Fruit fly (Drosophila melanogaster) whole organism, embryonic: ENCODE data around the gene CG9372.
A peak's percentile ranks its signal among the peaks of the same experiment; 100 is the strongest.

Source experiments
- Antp ChIP-seq: fragments of 200-800 bp; sonication (Bioruptor generic); optimal IDR thresholded peaks from 3 replicates; lab custom pipeline; 2016; ENCODE audit warnings: missing biosample characterization, missing genetic modification characterization
- Bteb2 ChIP-seq: fragments of 200-800 bp; sonication (Bioruptor generic); optimal IDR thresholded peaks from 2 replicates; lab custom pipeline; 2016; ENCODE audit warnings: missing biosample characterization, missing genetic modification characterization
- CG11247 ChIP-seq: fragments of 200-800 bp; sonication (Bioruptor generic); IDR thresholded peaks from 2 replicates; pipeline ENCODE4 v1.3.6; 2022; ENCODE audit warnings: missing biosample characterization, missing genetic modification characterization
- CG11456 ChIP-seq: fragments of 200-800 bp; sonication (Bioruptor generic); IDR thresholded peaks from 3 replicates; pipeline ENCODE4 v1.3.6; 2022; ENCODE audit warnings: missing biosample characterization, missing genetic modification characterization
- CG2202 ChIP-seq: fragments of 200-800 bp; sonication (Bioruptor generic); optimal IDR thresholded peaks from 2 replicates; lab custom pipeline; 2018; ENCODE audit warnings: missing biosample characterization, mild to moderate bottlenecking, missing genetic modification characterization
- CG2712 ChIP-seq: fragments of 200-800 bp; optimal IDR thresholded peaks from 3 replicates; lab custom pipeline; 2019; ENCODE audit warnings: missing biosample characterization, mild to moderate bottlenecking, missing genetic modification characterization, moderate library complexity
- CG32532 ChIP-seq: fragments of 200-800 bp; sonication (Bioruptor generic); IDR thresholded peaks from 2 replicates; pipeline ENCODE4 v1.3.6; 2022; ENCODE audit warnings: missing biosample characterization, missing genetic modification characterization
- CG4707 ChIP-seq: fragments of 200-800 bp; sonication (Bioruptor generic); optimal IDR thresholded peaks from 2 replicates; lab custom pipeline; 2018; ENCODE audit warnings: missing biosample characterization, mild to moderate bottlenecking, missing genetic modification characterization, moderate library complexity
- CG6175 ChIP-seq: fragments of 200-800 bp; sonication (Bioruptor generic); IDR thresholded peaks from 3 replicates; pipeline ENCODE4 v1.3.6; 2022; ENCODE audit warnings: missing biosample characterization, missing genetic modification characterization
- CG6791 ChIP-seq: fragments of 200-800 bp; sonication (Bioruptor generic); IDR thresholded peaks from 3 replicates; pipeline ENCODE4 v1.3.6; 2022; ENCODE audit warnings: missing biosample characterization, missing genetic modification characterization; ENCODE audit not compliant: partially characterized antibody
- CG8089 ChIP-seq: fragments of 200-800 bp; sonication (Bioruptor generic); optimal IDR thresholded peaks from 3 replicates; lab custom pipeline; 2016; ENCODE audit warnings: missing biosample characterization, missing genetic modification characterization
- CG8924 ChIP-seq: fragments of 200-800 bp; optimal IDR thresholded peaks from 3 replicates; lab custom pipeline; 2019; ENCODE audit warnings: missing biosample characterization, mild to moderate bottlenecking, missing genetic modification characterization, moderate library complexity
- CG9797 ChIP-seq: fragments of 200-800 bp; sonication (Bioruptor generic); optimal IDR thresholded peaks from 3 replicates; lab custom pipeline; 2018; ENCODE audit warnings: missing biosample characterization, mild to moderate bottlenecking, missing genetic modification characterization
- D ChIP-seq, 2 experiments: fragments of 200-800 bp in 1 of 2; fragments of >200 bp in 1 of 2; sonication (Bioruptor generic) in 1 of 2; optimal IDR thresholded peaks; 2 replicates in 1 of 2; 3 replicates in 1 of 2; lab custom pipeline; 2017; ENCODE audit warnings: mild to moderate bottlenecking in 1 of 2, missing biosample characterization in 1 of 2, missing genetic modification characterization in 1 of 2, missing genetic modification reagents in 1 of 2
- Dip3 ChIP-seq: fragments of 200-800 bp; sonication (Bioruptor generic); optimal IDR thresholded peaks from 3 replicates; lab custom pipeline; 2016; ENCODE audit warnings: missing biosample characterization, missing genetic modification characterization
- Dll ChIP-seq: fragments of 200-800 bp; sonication (Bioruptor generic); IDR thresholded peaks from 4 replicates; pipeline ENCODE4 v1.3.6; 2022; ENCODE audit warnings: missing biosample characterization, missing genetic modification characterization; ENCODE audit not compliant: partially characterized antibody
- Doc3 ChIP-seq: fragments of 200-800 bp; sonication (Bioruptor generic); IDR thresholded peaks from 3 replicates; pipeline ENCODE4 v1.3.6; 2022; ENCODE audit warnings: missing biosample characterization, missing genetic modification characterization; ENCODE audit not compliant: partially characterized antibody
- Dref ChIP-seq: fragments of 200-800 bp; sonication (Bioruptor generic); IDR thresholded peaks from 2 replicates; pipeline ENCODE4 v1.3.6; 2022; ENCODE audit warnings: missing biosample characterization, missing genetic modification characterization
- Drgx ChIP-seq: fragments of 200-800 bp; sonication (Bioruptor generic); IDR thresholded peaks from 2 replicates; pipeline ENCODE4 v1.3.6; 2022; ENCODE audit warnings: missing biosample characterization, missing genetic modification characterization
- E2f2 ChIP-seq: fragments of 200-800 bp; sonication (Bioruptor generic); IDR thresholded peaks from 2 replicates; pipeline ENCODE4 v1.3.6; 2022; ENCODE audit warnings: missing biosample characterization, missing genetic modification characterization
- Ets97D ChIP-seq: fragments of 200-800 bp; sonication (Bioruptor generic); optimal IDR thresholded peaks from 3 replicates; lab custom pipeline; 2016; ENCODE audit warnings: missing biosample characterization, missing genetic modification characterization
- HLH3B ChIP-seq: fragments of 200-800 bp; sonication (Bioruptor generic); IDR thresholded peaks from 2 replicates; pipeline ENCODE4 v1.3.6; 2022; ENCODE audit warnings: missing biosample characterization, missing genetic modification characterization
- HLHmδ ChIP-seq: fragments of 200-800 bp; sonication (Bioruptor generic); optimal IDR thresholded peaks from 2 replicates; lab custom pipeline; 2018; ENCODE audit warnings: missing biosample characterization, mild to moderate bottlenecking, missing genetic modification characterization, moderate library complexity
- Meics ChIP-seq: fragments of 200-800 bp; sonication (Bioruptor generic); optimal IDR thresholded peaks from 2 replicates; lab custom pipeline; 2017; ENCODE audit warnings: missing biosample characterization, mild to moderate bottlenecking, missing genetic modification characterization
- Ravus ChIP-seq: fragments of 200-800 bp; sonication (Bioruptor generic); IDR thresholded peaks from 2 replicates; pipeline ENCODE4 v1.3.6; 2022; ENCODE audit warnings: missing biosample characterization, missing genetic modification characterization
- Stat92E ChIP-seq, 3 experiments: fragments of >200 bp in 2 of 3; fragments of 200-800 bp in 1 of 3; sonication (Bioruptor generic) in 1 of 3; optimal IDR thresholded peaks; 2 replicates each; lab custom pipeline; 2017 to 2019; ENCODE audit warnings: missing biosample characterization in 3 of 3, missing genetic modification characterization in 3 of 3, mild to moderate bottlenecking in 1 of 3, moderate library complexity in 1 of 3
- Xbp1 ChIP-seq: fragments of 200-800 bp; sonication (Bioruptor generic); optimal IDR thresholded peaks from 3 replicates; lab custom pipeline; 2016; ENCODE audit warnings: missing biosample characterization, mild to moderate bottlenecking, missing genetic modification characterization
- bbx ChIP-seq: fragments of 200-800 bp; sonication (Bioruptor generic); IDR thresholded peaks from 2 replicates; pipeline ENCODE4 v1.3.6; 2022; ENCODE audit warnings: missing biosample characterization, missing genetic modification characterization; ENCODE audit not compliant: partially characterized antibody
- bcd ChIP-seq: fragments of 200-800 bp; sonication (Bioruptor generic); optimal IDR thresholded peaks from 2 replicates; lab custom pipeline; 2017; ENCODE audit warnings: missing biosample characterization, mild to moderate bottlenecking, missing genetic modification characterization
- corto ChIP-seq: fragments of 200-800 bp; sonication (Bioruptor generic); optimal IDR thresholded peaks from 2 replicates; lab custom pipeline; 2016; ENCODE audit warnings: missing biosample characterization, mild to moderate bottlenecking, missing genetic modification characterization, moderate library complexity
- crp ChIP-seq, 2 experiments: fragments of 200-800 bp; sonication (Bioruptor generic); optimal IDR thresholded peaks; 2 replicates in 1 of 2; 3 replicates in 1 of 2; lab custom pipeline; 2017; ENCODE audit warnings: missing biosample characterization in 2 of 2, missing genetic modification characterization in 2 of 2, mild to moderate bottlenecking in 1 of 2, moderate library complexity in 1 of 2
- dati ChIP-seq: fragments of 200-800 bp; sonication (Bioruptor generic); IDR thresholded peaks from 2 replicates; pipeline ENCODE4 v1.3.6; 2022; ENCODE audit warnings: missing biosample characterization, missing genetic modification characterization
- fd3F ChIP-seq: fragments of 200-800 bp; sonication (Bioruptor generic); optimal IDR thresholded peaks from 2 replicates; lab custom pipeline; 2018; ENCODE audit warnings: missing biosample characterization, mild to moderate bottlenecking, missing genetic modification characterization, moderate library complexity
- fru ChIP-seq: fragments of >200 bp; optimal IDR thresholded peaks from 2 replicates; lab custom pipeline; 2017
- her ChIP-seq: fragments of 200-800 bp; sonication (Bioruptor generic); optimal IDR thresholded peaks from 2 replicates; lab custom pipeline; 2016; ENCODE audit warnings: missing biosample characterization, missing genetic modification characterization
- ind ChIP-seq: fragments of 200-800 bp; sonication (Bioruptor generic); optimal IDR thresholded peaks from 3 replicates; lab custom pipeline; 2016; ENCODE audit warnings: missing biosample characterization, missing genetic modification characterization
- insv ChIP-seq, 2 experiments: fragments of 200-800 bp; sonication (Bioruptor generic); optimal IDR thresholded peaks; 3 replicates each; lab custom pipeline; 2016 to 2018; ENCODE audit warnings: missing biosample characterization in 2 of 2, missing genetic modification characterization in 2 of 2
- knrl ChIP-seq: fragments of 200-800 bp; sonication (Bioruptor generic); IDR thresholded peaks from 3 replicates; pipeline ENCODE4 v1.3.6; 2022; ENCODE audit warnings: missing biosample characterization, missing genetic modification characterization; ENCODE audit not compliant: partially characterized antibody
- nerfin-1 ChIP-seq: fragments of 200-800 bp; sonication (Bioruptor generic); optimal IDR thresholded peaks from 3 replicates; lab custom pipeline; 2019; ENCODE audit warnings: missing biosample characterization, mild to moderate bottlenecking, missing genetic modification characterization, moderate library complexity
- nmo ChIP-seq: fragments of 200-800 bp; sonication (Bioruptor generic); optimal IDR thresholded peaks from 2 replicates; lab custom pipeline; 2018; ENCODE audit warnings: missing biosample characterization, mild to moderate bottlenecking, missing genetic modification characterization, moderate library complexity
- pho ChIP-seq: fragments of 200-800 bp; sonication (Bioruptor generic); optimal IDR thresholded peaks from 2 replicates; lab custom pipeline; 2016; ENCODE audit warnings: missing biosample characterization, missing genetic modification characterization
- slou ChIP-seq: fragments of 200-800 bp; sonication (Bioruptor generic); optimal IDR thresholded peaks from 3 replicates; lab custom pipeline; 2016; ENCODE audit warnings: missing biosample characterization, missing genetic modification characterization
- sna ChIP-seq: fragments of 200-800 bp; sonication (Bioruptor generic); IDR thresholded peaks from 2 replicates; pipeline ENCODE4 v1.3.6; 2022; ENCODE audit warnings: missing biosample characterization, missing genetic modification characterization; ENCODE audit not compliant: partially characterized antibody
- ssp ChIP-seq: fragments of 200-800 bp; sonication (Bioruptor generic); IDR thresholded peaks from 2 replicates; pipeline ENCODE4 v1.3.6; 2022; ENCODE audit warnings: missing biosample characterization, missing genetic modification characterization
- tin ChIP-seq: fragments of 200-800 bp; sonication (Bioruptor generic); optimal IDR thresholded peaks from 3 replicates; lab custom pipeline; 2016; ENCODE audit warnings: missing biosample characterization, missing genetic modification characterization
- trem ChIP-seq: fragments of 200-800 bp; optimal IDR thresholded peaks from 3 replicates; lab custom pipeline; 2019; ENCODE audit warnings: missing biosample characterization, mild to moderate bottlenecking, missing genetic modification characterization, moderate library complexity
- tx ChIP-seq: fragments of 200-800 bp; sonication (Bioruptor generic); optimal IDR thresholded peaks from 2 replicates; lab custom pipeline; 2016; ENCODE audit warnings: missing biosample characterization, missing genetic modification characterization
- vvl ChIP-seq: fragments of 200-800 bp; sonication (Bioruptor generic); IDR thresholded peaks from 2 replicates; pipeline ENCODE4 v1.3.6; 2022; ENCODE audit warnings: missing biosample characterization, missing genetic modification characterization

CG9372 gene

dm6 chr3L:19618072-19618958 is 12.3 kb downstream of the CG9372 start, which contains the start of gene asf1 (continued):
- TF ChIP-seq HLH3B (GFP tag; lab: Robert Waterston, UW) (peak; percentile 24; the same call in 1 of the 2 replicates), Ravus (GFP tag; lab: Robert Waterston, UW) (no peak), E2f2 (peak; percentile 65), CG32532 (0 out of 2 replicates have a peak, but pooled peaks have one; percentile 17), CG2712 (peak; percentile 15), nerfin-1 (tag; lab: Kevin White, UChicago) (peak; percentile 86), her (GFP tag; lab: Kevin White, UChicago) (peak; percentile 10), Drgx (GFP tag; lab: Robert Waterston, UW) (peak; percentile 51), knrl (GFP tag; lab: Robert Waterston, UW) (peak; percentile 76), sna (peak; percentile 67), CG6175 (no peak), HLHmδ (no peak), Xbp1 (peak; percentile 7), trem (tag; lab: Kevin White, UChicago) (peak; percentile 47), Antp (peak; percentile 23), Dll (GFP tag; lab: Robert Waterston, UW) (peak; percentile 88), CG9797 (GFP tag; lab: Kevin White, UChicago) (peak; percentile 88), bbx (GFP tag; lab: Robert Waterston, UW) (peak; percentile 76), Ets97D (peak; percentile 59), ind (GFP tag; lab: Kevin White, UChicago) (peak; percentile 9), Dref (GFP tag; lab: Robert Waterston, UW) (peak; percentile 63), Stat92E (GFP tag; optimal IDR thresholded peaks at IDR 0.05; lab: Kevin White, UChicago) (peak in 1 of 3 experiments; percentile 20), fd3F (GFP tag; lab: Kevin White, UChicago) (no peak), nmo (GFP tag; lab: Kevin White, UChicago) (peak; percentile 60), pho (GFP tag; lab: Kevin White, UChicago) (peak; percentile 49), Dip3 (peak; percentile 27), Bteb2 (GFP tag; lab: Kevin White, UChicago) (no peak), tx (GFP tag; lab: Kevin White, UChicago) (peak; percentile 40), bcd (GFP tag; lab: Kevin White, UChicago) (no peak), slou (no peak), CG8089 (GFP tag; lab: Kevin White, UChicago) (peak; percentile 9), CG4707 (no peak), fru (lab: Kevin White, UChicago) (no peak), CG6791 (peak; percentile 67), Meics (peak; percentile 42), tin (GFP tag; lab: Kevin White, UChicago) (peak; percentile 14), vvl (GFP tag; lab: Robert Waterston, UW) (peak; percentile 11; the same call in 1 of the 2 replicates), Doc3 (GFP tag; lab: Robert Waterston, UW) (peak; percentile 67), CG11456 (GFP tag; lab: Robert Waterston, UW) (0 out of 3 replicates have a peak, but pooled peaks have one; percentile 30), ssp (GFP tag; lab: Robert Waterston, UW) (no peak), dati (GFP tag; lab: Robert Waterston, UW) (no peak), insv (GFP tag; optimal IDR thresholded peaks at IDR 0.05; lab: Kevin White, UChicago) (peak; percentile 92 to 98), CG11247 (GFP tag; lab: Robert Waterston, UW) (no peak), CG8924 (tag; lab: Kevin White, UChicago) (peak; percentile 13), D (optimal IDR thresholded peaks at IDR 0.05; lab: Kevin White, UChicago) (peak; percentile 63), D (GFP tag; optimal IDR thresholded peaks at IDR 0.05; lab: Kevin White, UChicago) (no peak), CG2202 (tag; lab: Kevin White, UChicago) (no peak), crp (GFP tag; optimal IDR thresholded peaks at IDR 0.05; lab: Kevin White, UChicago) (peak; percentile 91 to 93), corto (peak; percentile 10)
